Worm (Caenorhabditis elegans) whole organism, L2 larva: ENCODE measurements around the gene ace-3.

Source experiments
- ZK546.5 ChIP-seq: sonication (generic microtip); optimal IDR thresholded peaks from 2 replicates; lab custom pipeline; 2017; ENCODE audit warnings: missing biosample characterization, missing genetic modification characterization
- ama-1 ChIP-seq: fragments of 150-350 bp; optimal IDR thresholded peaks from 2 replicates; lab custom pipeline; 2018; ENCODE audit warnings: inconsistent platforms
- elt-1 ChIP-seq: fragments of 150-350 bp; optimal IDR thresholded peaks from 2 replicates; lab custom pipeline; 2014; ENCODE audit warnings: missing biosample characterization, missing genetic modification characterization
- lsy-2 ChIP-seq, 2 experiments: fragments of 150-350 bp in 1 of 2; sonication (generic microtip) in 1 of 2; optimal IDR thresholded peaks; 2 replicates each; lab custom pipeline; 2014 to 2017; ENCODE audit warnings: missing biosample characterization in 2 of 2, missing genetic modification characterization in 2 of 2
- mdl-1 ChIP-seq, 2 experiments: fragments of 150-350 bp in 1 of 2; sonication (generic microtip) in 1 of 2; optimal IDR thresholded peaks; 2 replicates each; lab custom pipeline; 2017; ENCODE audit warnings: missing biosample characterization in 2 of 2, missing genetic modification characterization in 2 of 2
- nhr-237 ChIP-seq: fragments of 150-350 bp; optimal IDR thresholded peaks from 2 replicates; lab custom pipeline; 2014; ENCODE audit warnings: missing biosample characterization, missing genetic modification characterization
- nhr-77 ChIP-seq: fragments of 150-350 bp; optimal IDR thresholded peaks from 2 replicates; lab custom pipeline; 2014; ENCODE audit warnings: missing biosample characterization, missing genetic modification characterization
- snpc-4 ChIP-seq: fragments of 150-350 bp; optimal IDR thresholded peaks from 2 replicates; lab custom pipeline; 2014; ENCODE audit warnings: missing biosample characterization, missing genetic modification characterization
- unc-62 ChIP-seq: fragments of 150-350 bp; optimal IDR thresholded peaks from 2 replicates; lab custom pipeline; 2014; ENCODE audit warnings: missing biosample characterization, missing genetic modification reagents, missing genetic modification characterization
- ztf-11 ChIP-seq: sonication (generic microtip); optimal IDR thresholded peaks from 2 replicates; lab custom pipeline; 2017; ENCODE audit warnings: missing biosample characterization, missing genetic modification characterization

- TF ChIP-seq lsy-2 (tag; optimal IDR thresholded peaks at IDR 0.05; lab: Kevin White, UChicago): peak; percentile 49 to 51
- no peak for TF ChIP-seq nhr-237
- no peak for TF ChIP-seq ztf-11 (tag; lab: Kevin White, UChicago)
- no peak for TF ChIP-seq elt-1 (tag; lab: Kevin White, UChicago)
- TF ChIP-seq nhr-77 (tag; lab: Kevin White, UChicago): no peak
- TF ChIP-seq mdl-1 (tag; optimal IDR thresholded peaks at IDR 0.05; lab: Kevin White, UChicago): peak in 1 of 2 experiments; percentile 45
- TF ChIP-seq ama-1: no peak
- no peak for TF ChIP-seq unc-62 (GFP tag; lab: Kevin White, UChicago)
- TF ChIP-seq ZK546.5 (tag; lab: Kevin White, UChicago): no peak
- TF ChIP-seq snpc-4 (tag; lab: Kevin White, UChicago): peak; percentile 36
These were observed 44.9 kb downstream of the ace-3 start, which contains the start of gene hmg-1.1 for ce11 chrII:14250147-14250965.
